1 fruit fly cellular context compared by ENCODE assay signal in the genomic region with DNA sequence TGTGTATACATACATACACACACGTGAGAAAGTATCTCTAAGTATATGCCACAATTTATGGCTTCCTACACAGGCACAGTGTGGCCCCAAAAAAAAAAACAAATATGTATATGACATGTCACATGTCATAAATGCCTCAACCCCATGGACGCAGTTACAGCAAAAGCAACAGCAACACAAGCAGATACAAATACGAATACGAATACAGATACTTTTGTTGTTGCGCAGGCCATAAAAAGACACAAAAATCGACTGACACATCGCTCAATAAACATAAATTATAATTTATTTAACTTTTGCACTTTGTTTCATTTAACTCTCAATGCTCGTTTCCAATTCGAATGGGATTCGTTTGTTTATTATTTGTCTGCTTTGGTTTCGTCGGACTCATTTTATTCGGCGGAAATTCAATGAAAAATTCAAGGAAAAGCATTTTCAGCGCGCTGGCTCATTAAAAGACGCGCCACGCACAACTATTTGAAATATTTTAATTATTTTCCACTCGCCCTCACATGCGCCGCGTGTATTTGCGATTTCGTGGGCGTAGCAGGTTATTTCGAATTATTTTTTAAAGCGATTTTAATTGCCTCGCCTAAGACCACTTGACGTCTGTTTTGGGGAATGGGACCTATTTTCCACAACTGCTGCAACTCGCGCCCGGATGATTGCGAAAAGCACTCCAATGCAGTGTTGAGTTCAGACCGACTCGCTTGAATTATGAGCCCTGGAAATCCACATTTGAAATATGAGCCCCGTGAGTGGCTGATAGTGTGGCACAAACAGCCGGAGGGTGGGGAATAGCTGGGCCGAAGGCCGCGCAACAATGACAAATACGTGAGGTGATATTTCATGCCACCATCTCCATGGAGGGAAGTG.
TF ChIP-seq lines count a peak whose summit lies in the region.

No protein-coding gene starts in this region.

TF ChIP-seq in whole organism, embryonic, 481 proteins besides CTCF, POLR2A, EP300 and RAD21 (continued from another document and continues in another):
- no peak for TF ChIP-seq CG18619 (GFP tag; optimal IDR thresholded peaks at IDR 0.05; lab: Kevin White, UChicago)
- no peak for TF ChIP-seq trh (GFP tag; optimal IDR thresholded peaks at IDR 0.05; lab: Kevin White, UChicago)
- TF ChIP-seq wdn (GFP tag; IDR thresholded peaks at IDR 0.05; lab: Robert Waterston, UW), result no peak
- TF ChIP-seq CG4360 (GFP tag; IDR thresholded peaks at IDR 0.05; lab: Robert Waterston, UW), result peak; percentile 72
- TF ChIP-seq fd102C (GFP tag; optimal IDR thresholded peaks at IDR 0.05; lab: Kevin White, UChicago), result no peak
- TF ChIP-seq CG32772 (GFP tag; IDR thresholded peaks at IDR 0.05; lab: Robert Waterston, UW), result 0 out of 2 replicates have a peak, but pooled peaks have one; percentile 44
- TF ChIP-seq gsb (GFP tag; IDR thresholded peaks at IDR 0.05; lab: Robert Waterston, UW), result no peak
- no peak for TF ChIP-seq B-H2 (GFP tag; optimal IDR thresholded peaks at IDR 0.05; lab: Kevin White, UChicago)
- no peak for TF ChIP-seq Lim3 (GFP tag; IDR thresholded peaks at IDR 0.05; lab: Robert Waterston, UW)
- no peak for TF ChIP-seq trem (tag; optimal IDR thresholded peaks at IDR 0.05; lab: Kevin White, UChicago)
- no peak for TF ChIP-seq jing (GFP tag; optimal IDR thresholded peaks at IDR 0.05; lab: Kevin White, UChicago)
- TF ChIP-seq nerfin-1 (tag; optimal IDR thresholded peaks at IDR 0.05; lab: Kevin White, UChicago), result no peak
- TF ChIP-seq CG18476 (GFP tag; optimal IDR thresholded peaks at IDR 0.05; lab: Kevin White, UChicago), result no peak
- no peak for TF ChIP-seq tio (GFP tag; optimal IDR thresholded peaks at IDR 0.05; lab: Kevin White, UChicago)
- no peak for TF ChIP-seq dpn (GFP tag; optimal IDR thresholded peaks at IDR 0.05; lab: Kevin White, UChicago)
- no peak for TF ChIP-seq danr (GFP tag; IDR thresholded peaks at IDR 0.05; lab: Robert Waterston, UW)
- no peak for TF ChIP-seq CG18599 (GFP tag; optimal IDR thresholded peaks at IDR 0.05; lab: Kevin White, UChicago)
- TF ChIP-seq CG6683 (GFP tag; optimal IDR thresholded peaks at IDR 0.05; lab: Kevin White, UChicago), result no peak
- no peak for TF ChIP-seq CG6689 (GFP tag; IDR thresholded peaks at IDR 0.05; lab: Robert Waterston, UW)
- TF ChIP-seq NC2β (GFP tag; optimal IDR thresholded peaks at IDR 0.05; lab: Kevin White, UChicago), result no peak
- TF ChIP-seq sug (tag; optimal IDR thresholded peaks at IDR 0.05; lab: Kevin White, UChicago), result no peak
- TF ChIP-seq Atf6 (GFP tag; IDR thresholded peaks at IDR 0.05; lab: Robert Waterston, UW), result no peak
- no peak for TF ChIP-seq Bteb2 (GFP tag; optimal IDR thresholded peaks at IDR 0.05; lab: Kevin White, UChicago)
- no peak for TF ChIP-seq br (optimal IDR thresholded peaks at IDR 0.05; lab: Kevin White, UChicago)
- no peak for TF ChIP-seq CG12236 (GFP tag; optimal IDR thresholded peaks at IDR 0.05; lab: Kevin White, UChicago)
- TF ChIP-seq sc (optimal IDR thresholded peaks at IDR 0.05; lab: Kevin White, UChicago), result no peak
- TF ChIP-seq sc (GFP tag; optimal IDR thresholded peaks at IDR 0.05; lab: Kevin White, UChicago), result no peak
- TF ChIP-seq dm (GFP tag; optimal IDR thresholded peaks at IDR 0.05; lab: Kevin White, UChicago), result no peak
- no peak for TF ChIP-seq CG10209 (GFP tag; optimal IDR thresholded peaks at IDR 0.05; lab: Kevin White, UChicago)
- no peak for TF ChIP-seq en (GFP tag; optimal IDR thresholded peaks at IDR 0.05; lab: Kevin White, UChicago)
- TF ChIP-seq Elba2 (GFP tag; optimal IDR thresholded peaks at IDR 0.05; lab: Kevin White, UChicago), result no peak
- peak; percentile 22 for TF ChIP-seq CG6254 (GFP tag; optimal IDR thresholded peaks at IDR 0.05; lab: Kevin White, UChicago)
- no peak for TF ChIP-seq ara (GFP tag; IDR thresholded peaks at IDR 0.05; lab: Robert Waterston, UW)
- peak; percentile 63 for TF ChIP-seq ci (GFP tag; IDR thresholded peaks at IDR 0.05; lab: Robert Waterston, UW)
- TF ChIP-seq crp (GFP tag; optimal IDR thresholded peaks at IDR 0.05; lab: Kevin White, UChicago), result no peak
- TF ChIP-seq MESR4 (GFP tag; optimal IDR thresholded peaks at IDR 0.05; lab: Kevin White, UChicago), result no peak
- TF ChIP-seq Hmr (GFP tag; optimal IDR thresholded peaks at IDR 0.05; lab: Kevin White, UChicago), result no peak
- TF ChIP-seq CG32532 (GFP tag; IDR thresholded peaks at IDR 0.05; lab: Robert Waterston, UW), result no peak
- peak; percentile 10 for TF ChIP-seq CG4328 (GFP tag; optimal IDR thresholded peaks at IDR 0.05; lab: Kevin White, UChicago)
- TF ChIP-seq CG2120 (GFP tag; optimal IDR thresholded peaks at IDR 0.05; lab: Kevin White, UChicago), result no peak
- TF ChIP-seq Awh (GFP tag; IDR thresholded peaks at IDR 0.05; lab: Robert Waterston, UW), result no peak
- peak; percentile 72 for TF ChIP-seq sens (GFP tag; lab: Kevin White, UChicago)
- peak; percentile 70 for TF ChIP-seq twi (tag; optimal IDR thresholded peaks at IDR 0.05; lab: Kevin White, UChicago)
- TF ChIP-seq Blimp-1 (GFP tag; optimal IDR thresholded peaks at IDR 0.05; lab: Kevin White, UChicago), result no peak
- TF ChIP-seq CG9876 (GFP tag; optimal IDR thresholded peaks at IDR 0.05; lab: Kevin White, UChicago), result no peak
- TF ChIP-seq vvl (GFP tag; IDR thresholded peaks at IDR 0.05; lab: Robert Waterston, UW), result peak; percentile 8; the same call in 1 of the 2 replicates
- TF ChIP-seq ato (GFP tag; IDR thresholded peaks at IDR 0.05; lab: Robert Waterston, UW; ENCODE audit: partially characterized antibody), result no peak
- TF ChIP-seq CG10274 (GFP tag; optimal IDR thresholded peaks at IDR 0.05; lab: Kevin White, UChicago), result no peak
- TF ChIP-seq CG4820 (GFP tag; optimal IDR thresholded peaks at IDR 0.05; lab: Kevin White, UChicago), result no peak
- TF ChIP-seq BEAF-32 (GFP tag; optimal IDR thresholded peaks at IDR 0.05; lab: Kevin White, UChicago), result no peak
- TF ChIP-seq CG13123 (GFP tag; optimal IDR thresholded peaks at IDR 0.05; lab: Kevin White, UChicago), result no peak
- TF ChIP-seq h (optimal IDR thresholded peaks at IDR 0.05; lab: Kevin White, UChicago), result no peak
- TF ChIP-seq CG14710 (tag; optimal IDR thresholded peaks at IDR 0.05; lab: Kevin White, UChicago), result peak; percentile 66
- TF ChIP-seq Dip2 (GFP tag; IDR thresholded peaks at IDR 0.05; lab: Robert Waterston, UW), result no peak
- TF ChIP-seq pnt (GFP tag; optimal IDR thresholded peaks at IDR 0.05; lab: Kevin White, UChicago), result no peak
- TF ChIP-seq CG11247 (GFP tag; IDR thresholded peaks at IDR 0.05; lab: Robert Waterston, UW), result no peak
- TF ChIP-seq bsh (GFP tag; optimal IDR thresholded peaks at IDR 0.05; lab: Kevin White, UChicago), result no peak
- no peak for TF ChIP-seq usp (GFP tag; optimal IDR thresholded peaks at IDR 0.05; lab: Kevin White, UChicago)
- TF ChIP-seq crc (GFP tag; optimal IDR thresholded peaks at IDR 0.05; lab: Kevin White, UChicago), result no peak
- TF ChIP-seq CG3838 (GFP tag; optimal IDR thresholded peaks at IDR 0.05; lab: Kevin White, UChicago), result peak; percentile 8
- TF ChIP-seq cg (GFP tag; optimal IDR thresholded peaks at IDR 0.05; lab: Kevin White, UChicago), result peak; percentile 86
- no peak for TF ChIP-seq eyg (GFP tag; optimal IDR thresholded peaks at IDR 0.05; lab: Kevin White, UChicago)
- no peak for TF ChIP-seq gsb-n (tag; optimal IDR thresholded peaks at IDR 0.05; lab: Kevin White, UChicago)
- no peak for TF ChIP-seq chm (GFP tag; IDR thresholded peaks at IDR 0.05; lab: Robert Waterston, UW)
- TF ChIP-seq jigr1 (GFP tag; IDR thresholded peaks at IDR 0.05; lab: Robert Waterston, UW), result no peak
- no peak for TF ChIP-seq pita (GFP tag; optimal IDR thresholded peaks at IDR 0.05; lab: Kevin White, UChicago)
- no peak for TF ChIP-seq CG12744 (GFP tag; optimal IDR thresholded peaks at IDR 0.05; lab: Kevin White, UChicago)
- TF ChIP-seq Sox100B (GFP tag; optimal IDR thresholded peaks at IDR 0.05; lab: Kevin White, UChicago), result peak; percentile 7
- TF ChIP-seq CG15073 (GFP tag; optimal IDR thresholded peaks at IDR 0.05; lab: Kevin White, UChicago), result no peak
- no peak for TF ChIP-seq seq (GFP tag; IDR thresholded peaks at IDR 0.05; lab: Robert Waterston, UW)
- no peak for TF ChIP-seq CG34422 (GFP tag; IDR thresholded peaks at IDR 0.05; lab: Robert Waterston, UW)
- TF ChIP-seq H15 (GFP tag; IDR thresholded peaks at IDR 0.05; lab: Robert Waterston, UW), result no peak
- TF ChIP-seq Kr (GFP tag; optimal IDR thresholded peaks at IDR 0.05; lab: Kevin White, UChicago), result no peak
- TF ChIP-seq CG15479 (GFP tag; optimal IDR thresholded peaks at IDR 0.05; lab: Kevin White, UChicago), result no peak
- no peak for TF ChIP-seq sisA (GFP tag; IDR thresholded peaks at IDR 0.05; lab: Robert Waterston, UW)
- no peak for TF ChIP-seq CG18011 (GFP tag; optimal IDR thresholded peaks at IDR 0.05; lab: Kevin White, UChicago)
- no peak for TF ChIP-seq nom (GFP tag; optimal IDR thresholded peaks at IDR 0.05; lab: Kevin White, UChicago)
- TF ChIP-seq sd (tag; optimal IDR thresholded peaks at IDR 0.05; lab: Kevin White, UChicago), result peak; percentile 98
- no peak for TF ChIP-seq Xbp1 (GFP tag; optimal IDR thresholded peaks at IDR 0.05; lab: Kevin White, UChicago)
- no peak for TF ChIP-seq stc (GFP tag; IDR thresholded peaks at IDR 0.05; lab: Robert Waterston, UW)
- peak; percentile 53; the same call in 1 of the 4 replicates for TF ChIP-seq chinmo (GFP tag; IDR thresholded peaks at IDR 0.05; lab: Robert Waterston, UW; ENCODE audit: partially characterized antibody)
- TF ChIP-seq CG11504 (tag; optimal IDR thresholded peaks at IDR 0.05; lab: Kevin White, UChicago), result no peak
- TF ChIP-seq Ets97D (GFP tag; optimal IDR thresholded peaks at IDR 0.05; lab: Kevin White, UChicago), result no peak
- no peak for TF ChIP-seq al (GFP tag; IDR thresholded peaks at IDR 0.05; lab: Robert Waterston, UW)
- TF ChIP-seq so (GFP tag; IDR thresholded peaks at IDR 0.05; lab: Robert Waterston, UW), result peak; percentile 69
- TF ChIP-seq Aef1 (GFP tag; IDR thresholded peaks at IDR 0.05; lab: Robert Waterston, UW), result no peak
- no peak for TF ChIP-seq Ets65A (GFP tag; lab: Kevin White, UChicago)
- TF ChIP-seq CG1647 (GFP tag; optimal IDR thresholded peaks at IDR 0.05; lab: Kevin White, UChicago), result no peak
- TF ChIP-seq z (GFP tag; IDR thresholded peaks at IDR 0.05; lab: Robert Waterston, UW), result no peak
- TF ChIP-seq Myb (GFP tag; optimal IDR thresholded peaks at IDR 0.05; lab: Kevin White, UChicago), result no peak
- TF ChIP-seq knrl (GFP tag; IDR thresholded peaks at IDR 0.05; lab: Robert Waterston, UW; ENCODE audit: partially characterized antibody), result no peak
- TF ChIP-seq lola (GFP tag; optimal IDR thresholded peaks at IDR 0.05; lab: Kevin White, UChicago), result no peak
- TF ChIP-seq sima (GFP tag; optimal IDR thresholded peaks at IDR 0.05; lab: Kevin White, UChicago), result no peak
- no peak for TF ChIP-seq zfh2 (GFP tag; optimal IDR thresholded peaks at IDR 0.05; lab: Kevin White, UChicago)
- TF ChIP-seq CG43689 (GFP tag; IDR thresholded peaks at IDR 0.05; lab: Robert Waterston, UW), result no peak
- TF ChIP-seq Oli (tag; optimal IDR thresholded peaks at IDR 0.05; lab: Kevin White, UChicago), result no peak
- TF ChIP-seq zen (tag; optimal IDR thresholded peaks at IDR 0.05; lab: Kevin White, UChicago), result no peak
- no peak for TF ChIP-seq Atf3 (GFP tag; optimal IDR thresholded peaks at IDR 0.05; lab: Kevin White, UChicago)
- TF ChIP-seq NFAT (GFP tag; IDR thresholded peaks at IDR 0.05; lab: Robert Waterston, UW), result no peak
- no peak for TF ChIP-seq zen2 (GFP tag; IDR thresholded peaks at IDR 0.05; lab: Robert Waterston, UW; ENCODE audit: partially characterized antibody)
- TF ChIP-seq CG17568 (GFP tag; optimal IDR thresholded peaks at IDR 0.05; lab: Kevin White, UChicago), result peak; percentile 17
- TF ChIP-seq CG12104 (GFP tag; optimal IDR thresholded peaks at IDR 0.05; lab: Kevin White, UChicago), result no peak
- TF ChIP-seq CkIIα-i1 (GFP tag; IDR thresholded peaks at IDR 0.05; lab: Robert Waterston, UW), result 0 out of 2 replicates have a peak, but pooled peaks have one; percentile 5
- no peak for TF ChIP-seq Fer3 (tag; optimal IDR thresholded peaks at IDR 0.05; lab: Kevin White, UChicago)
- TF ChIP-seq pho (GFP tag; optimal IDR thresholded peaks at IDR 0.05; lab: Kevin White, UChicago), result no peak
- TF ChIP-seq gro (GFP tag; optimal IDR thresholded peaks at IDR 0.05; lab: Kevin White, UChicago), result no peak
- TF ChIP-seq Fer1 (GFP tag; optimal IDR thresholded peaks at IDR 0.05; lab: Kevin White, UChicago), result no peak
- TF ChIP-seq Poxn (GFP tag; IDR thresholded peaks at IDR 0.05; lab: Robert Waterston, UW), result no peak
- no peak for TF ChIP-seq CG13287 (GFP tag; IDR thresholded peaks at IDR 0.05; lab: Robert Waterston, UW; ENCODE audit: partially characterized antibody)
- TF ChIP-seq CG31224 (GFP tag; IDR thresholded peaks at IDR 0.05; lab: Robert Waterston, UW), result no peak
- TF ChIP-seq CG18262 (tag; optimal IDR thresholded peaks at IDR 0.05; lab: Kevin White, UChicago), result no peak
- peak; percentile 30 for TF ChIP-seq hth (optimal IDR thresholded peaks at IDR 0.05; lab: Kevin White, UChicago)
- no peak for TF ChIP-seq CG31388 (GFP tag; optimal IDR thresholded peaks at IDR 0.05; lab: Kevin White, UChicago)
- no peak for TF ChIP-seq CG31365 (tag; optimal IDR thresholded peaks at IDR 0.05; lab: Kevin White, UChicago)
- TF ChIP-seq CG1233 (GFP tag; optimal IDR thresholded peaks at IDR 0.05; lab: Kevin White, UChicago), result no peak
- no peak for TF ChIP-seq CG9437 (GFP tag; optimal IDR thresholded peaks at IDR 0.05; lab: Kevin White, UChicago)
- no peak for TF ChIP-seq CG6765 (GFP tag; optimal IDR thresholded peaks at IDR 0.05; lab: Kevin White, UChicago)
- no peak for TF ChIP-seq D19B (GFP tag; optimal IDR thresholded peaks at IDR 0.05; lab: Kevin White, UChicago)
- TF ChIP-seq disco-r (GFP tag; optimal IDR thresholded peaks at IDR 0.05; lab: Kevin White, UChicago), result no peak
- TF ChIP-seq klu (GFP tag; IDR thresholded peaks at IDR 0.05; lab: Robert Waterston, UW), result no peak
- no peak for TF ChIP-seq HLHmδ (GFP tag; optimal IDR thresholded peaks at IDR 0.05; lab: Kevin White, UChicago)
- TF ChIP-seq CG17912 (GFP tag; optimal IDR thresholded peaks at IDR 0.05; lab: Kevin White, UChicago), result no peak
- no peak for TF ChIP-seq Taf1 (GFP tag; IDR thresholded peaks at IDR 0.05; lab: Robert Waterston, UW)
- TF ChIP-seq slbo (GFP tag; IDR thresholded peaks at IDR 0.05; lab: Robert Waterston, UW), result no peak
- peak; percentile 62 for TF ChIP-seq CG12769 (tag; optimal IDR thresholded peaks at IDR 0.05; lab: Kevin White, UChicago)
- no peak for TF ChIP-seq fru (optimal IDR thresholded peaks at IDR 0.05; lab: Kevin White, UChicago)
- no peak for TF ChIP-seq CG13424 (tag; optimal IDR thresholded peaks at IDR 0.05; lab: Kevin White, UChicago)
- TF ChIP-seq otp (GFP tag; IDR thresholded peaks at IDR 0.05; lab: Robert Waterston, UW), result 0 out of 3 replicates have a peak, but pooled peaks have one; percentile 41
- TF ChIP-seq da (GFP tag; optimal IDR thresholded peaks at IDR 0.05; lab: Kevin White, UChicago), result no peak
